Fruit fly (Drosophila melanogaster): ENCODE results near the gene Tim17b2.

Gene Tim17b2

dm6 chr2L:15504534-15504933 is 20.0 kb downstream of the Tim17b2 start:
- TF ChIP-seq CG17801 (GFP tag; optimal IDR thresholded peaks at IDR 0.05; ENCODE audit: partially characterized antibody): no peak

All from ovary, adult (tissue).